Worm (Caenorhabditis elegans) whole organism, L1 larva: ENCODE results near the gene srj-25.

Experiments
- fos-1 ChIP-seq: fragments of 150-350 bp; optimal IDR thresholded peaks from 2 replicates; lab custom pipeline; 2014; ENCODE audit warnings: missing biosample characterization, missing genetic modification characterization
- lin-14 ChIP-seq: fragments of 200-800 bp; sonication (Bioruptor generic); optimal IDR thresholded peaks from 2 replicates; lab custom pipeline; 2018; ENCODE audit warnings: mild to moderate bottlenecking, missing genetic modification characterization, moderate library complexity, missing compliant biosample characterization
- mdl-1 ChIP-seq, 2 experiments: fragments of 150-350 bp; optimal IDR thresholded peaks; 2 replicates each; lab custom pipeline; 2014 to 2017; ENCODE audit warnings: missing biosample characterization in 2 of 2, missing genetic modification characterization in 2 of 2, inconsistent platforms in 1 of 2
- mep-1 ChIP-seq: fragments of 150-350 bp; optimal IDR thresholded peaks from 2 replicates; lab custom pipeline; 2014; ENCODE audit warnings: missing biosample characterization, missing genetic modification characterization
- nhr-84 ChIP-seq: sonication (generic microtip); optimal IDR thresholded peaks from 2 replicates; lab custom pipeline; 2017; ENCODE audit warnings: missing biosample characterization, missing genetic modification characterization
- sup-37 ChIP-seq: fragments of 200-800 bp; sonication (Bioruptor generic); optimal IDR thresholded peaks from 2 replicates; lab custom pipeline; 2018; ENCODE audit warnings: mild to moderate bottlenecking, missing genetic modification characterization, missing compliant biosample characterization
- xbp-1 ChIP-seq: sonication (generic microtip); optimal IDR thresholded peaks from 2 replicates; lab custom pipeline; 2016; ENCODE audit warnings: missing genetic modification characterization, missing compliant biosample characterization

- TF ChIP-seq nhr-84 (tag; lab: Kevin White, UChicago) (no peak), lin-14 (GFP tag; lab: Kevin White, UChicago) (no peak), sup-37 (GFP tag; lab: Kevin White, UChicago) (no peak), mdl-1 (tag; optimal IDR thresholded peaks at IDR 0.05; lab: Kevin White, UChicago) (no peak), xbp-1 (tag; lab: Kevin White, UChicago) (no peak), mep-1 (no peak), fos-1 (no peak)
Measured at ce11 chrV:762340-762739, 26.3 kb upstream of the srj-25 start, which contains the start of gene srp-2.
